Worm (Caenorhabditis elegans) whole organism, L2 larva: Measurements from ENCODE around the gene R05G6.1.
A peak's percentile ranks its signal among the peaks of the same experiment; 100 is the strongest.
"Not testable (repeated sequence)": the region's sequence is repeated elsewhere in the genome, so short reads cannot be mapped to it uniquely, and the experiment has no call there.

Experiments
- C34F6.9 ChIP-seq: fragments of 150-350 bp; optimal IDR thresholded peaks from 2 replicates; lab custom pipeline; 2014; ENCODE audit warnings: missing biosample characterization, missing genetic modification characterization
- F13H6.1 ChIP-seq: sonication (generic microtip); optimal IDR thresholded peaks from 2 replicates; lab custom pipeline; 2016; ENCODE audit warnings: missing genetic modification characterization, missing compliant biosample characterization
- R02D3.7 ChIP-seq: fragments of 150-350 bp; optimal IDR thresholded peaks from 2 replicates; lab custom pipeline; 2014; ENCODE audit warnings: missing biosample characterization, missing genetic modification characterization
- Y55F3AM.14 ChIP-seq: fragments of 200-800 bp; sonication (Bioruptor generic); optimal IDR thresholded peaks from 2 replicates; lab custom pipeline; 2018; ENCODE audit warnings: mild to moderate bottlenecking, missing genetic modification characterization, missing compliant biosample characterization
- alr-1 ChIP-seq: fragments of 150-350 bp; optimal IDR thresholded peaks from 2 replicates; lab custom pipeline; 2014; ENCODE audit warnings: missing biosample characterization, missing genetic modification characterization
- ama-1 ChIP-seq: fragments of 150-350 bp; optimal IDR thresholded peaks from 2 replicates; lab custom pipeline; 2018; ENCODE audit warnings: inconsistent platforms
- ceh-16 ChIP-seq: fragments of 150-350 bp; optimal IDR thresholded peaks from 2 replicates; lab custom pipeline; 2014; ENCODE audit warnings: missing biosample characterization, missing genetic modification characterization
- ceh-82 ChIP-seq: fragments of 150-350 bp; optimal IDR thresholded peaks from 2 replicates; lab custom pipeline; 2014; ENCODE audit warnings: missing biosample characterization, missing genetic modification characterization
- crh-2 ChIP-seq: sonication (generic microtip); optimal IDR thresholded peaks from 2 replicates; lab custom pipeline; 2017; ENCODE audit warnings: missing biosample characterization, missing genetic modification characterization
- egl-27 ChIP-seq: sonication (generic microtip); optimal IDR thresholded peaks from 3 replicates; lab custom pipeline; 2017; ENCODE audit warnings: missing biosample characterization, missing genetic modification reagents, missing genetic modification characterization
- elt-1 ChIP-seq: fragments of 150-350 bp; optimal IDR thresholded peaks from 2 replicates; lab custom pipeline; 2014; ENCODE audit warnings: missing biosample characterization, missing genetic modification characterization
- elt-3 ChIP-seq: sonication (generic microtip); optimal IDR thresholded peaks from 2 replicates; lab custom pipeline; 2017; ENCODE audit warnings: missing biosample characterization, missing genetic modification characterization
- fos-1 ChIP-seq: fragments of 150-350 bp; optimal IDR thresholded peaks from 2 replicates; lab custom pipeline; 2014; ENCODE audit warnings: missing biosample characterization, missing genetic modification characterization
- gmeb-1 ChIP-seq: fragments of 150-350 bp; optimal IDR thresholded peaks from 2 replicates; lab custom pipeline; 2014; ENCODE audit warnings: missing biosample characterization, missing genetic modification characterization
- lin-11 ChIP-seq: fragments of 150-350 bp; sonication (generic microtip); optimal IDR thresholded peaks from 2 replicates; lab custom pipeline; 2014; ENCODE audit warnings: missing biosample characterization, missing genetic modification characterization, inconsistent platforms, mixed read lengths
- lin-13 ChIP-seq: fragments of 150-350 bp; optimal IDR thresholded peaks from 2 replicates; lab custom pipeline; 2014; ENCODE audit warnings: missing biosample characterization, missing genetic modification reagents, missing genetic modification characterization
- lin-39 ChIP-seq: fragments of 150-350 bp; optimal IDR thresholded peaks from 2 replicates; lab custom pipeline; 2014; ENCODE audit warnings: missing biosample characterization, missing genetic modification reagents, missing genetic modification characterization
- lsy-2 ChIP-seq, 2 experiments: fragments of 150-350 bp in 1 of 2; sonication (generic microtip) in 1 of 2; optimal IDR thresholded peaks; 2 replicates each; lab custom pipeline; 2014 to 2017; ENCODE audit warnings: missing biosample characterization in 2 of 2, missing genetic modification characterization in 2 of 2
- mab-5 ChIP-seq: fragments of 150-350 bp; optimal IDR thresholded peaks from 2 replicates; lab custom pipeline; 2014; ENCODE audit warnings: missing biosample characterization, missing genetic modification characterization
- mbf-1 ChIP-seq: sonication (generic microtip); optimal IDR thresholded peaks from 2 replicates; lab custom pipeline; 2017; ENCODE audit warnings: missing biosample characterization, missing genetic modification characterization
- mdl-1 ChIP-seq, 2 experiments: fragments of 150-350 bp in 1 of 2; sonication (generic microtip) in 1 of 2; optimal IDR thresholded peaks; 2 replicates each; lab custom pipeline; 2017; ENCODE audit warnings: missing biosample characterization in 2 of 2, missing genetic modification characterization in 2 of 2
- nhr-10 ChIP-seq: sonication (generic microtip); optimal IDR thresholded peaks from 2 replicates; lab custom pipeline; 2017; ENCODE audit warnings: missing biosample characterization, missing genetic modification characterization
- nhr-12 ChIP-seq: fragments of 150-350 bp; optimal IDR thresholded peaks from 2 replicates; lab custom pipeline; 2014; ENCODE audit warnings: missing biosample characterization, missing genetic modification characterization
- nhr-129 ChIP-seq: fragments of 150-350 bp; optimal IDR thresholded peaks from 2 replicates; lab custom pipeline; 2014; ENCODE audit warnings: missing biosample characterization, missing genetic modification characterization
- nhr-21 ChIP-seq: fragments of 150-350 bp; optimal IDR thresholded peaks from 2 replicates; lab custom pipeline; 2014; ENCODE audit warnings: missing biosample characterization, missing genetic modification characterization
- nhr-23 ChIP-seq: fragments of 150-350 bp; optimal IDR thresholded peaks from 2 replicates; lab custom pipeline; 2014; ENCODE audit warnings: missing biosample characterization, missing genetic modification reagents, missing genetic modification characterization
- nhr-237 ChIP-seq: fragments of 150-350 bp; optimal IDR thresholded peaks from 2 replicates; lab custom pipeline; 2014; ENCODE audit warnings: missing biosample characterization, missing genetic modification characterization
- nhr-25 ChIP-seq: fragments of 150-350 bp; sonication (generic microtip); optimal IDR thresholded peaks from 3 replicates; lab custom pipeline; 2014; ENCODE audit warnings: missing biosample characterization, missing genetic modification characterization
- nhr-6 ChIP-seq: fragments of 150-350 bp; optimal IDR thresholded peaks from 2 replicates; lab custom pipeline; 2014; ENCODE audit warnings: missing biosample characterization, missing genetic modification characterization
- sem-4 ChIP-seq: fragments of 150-350 bp; optimal IDR thresholded peaks from 2 replicates; lab custom pipeline; 2014; ENCODE audit warnings: missing biosample characterization, missing genetic modification reagents, missing genetic modification characterization
- sma-9 ChIP-seq, 2 experiments: fragments of 150-350 bp in 1 of 2; sonication (generic microtip) in 1 of 2; optimal IDR thresholded peaks; 2 replicates each; lab custom pipeline; 2014 to 2016; ENCODE audit warnings: missing genetic modification characterization in 2 of 2, mild to moderate bottlenecking in 1 of 2, missing biosample characterization in 1 of 2, missing compliant biosample characterization in 1 of 2, missing genetic modification reagents in 1 of 2, moderate library complexity in 1 of 2
- snpc-4 ChIP-seq: fragments of 150-350 bp; optimal IDR thresholded peaks from 2 replicates; lab custom pipeline; 2014; ENCODE audit warnings: missing biosample characterization, missing genetic modification characterization
- unc-39 ChIP-seq: fragments of 150-350 bp; optimal IDR thresholded peaks from 2 replicates; lab custom pipeline; 2014; ENCODE audit warnings: missing biosample characterization, missing genetic modification characterization
- unc-55 ChIP-seq: fragments of 150-350 bp; sonication (generic microtip); optimal IDR thresholded peaks from 3 replicates; lab custom pipeline; 2014; ENCODE audit warnings: missing biosample characterization, missing genetic modification reagents, missing genetic modification characterization
- unc-62 ChIP-seq: fragments of 150-350 bp; optimal IDR thresholded peaks from 2 replicates; lab custom pipeline; 2014; ENCODE audit warnings: missing biosample characterization, missing genetic modification reagents, missing genetic modification characterization
- zag-1 ChIP-seq: fragments of 150-350 bp; optimal IDR thresholded peaks from 2 replicates; lab custom pipeline; 2014; ENCODE audit warnings: missing biosample characterization, missing genetic modification characterization
- ztf-1 ChIP-seq: fragments of 200-800 bp; sonication (Bioruptor generic); conservative IDR thresholded peaks from 2 replicates; pipeline ENCODE4 v1.3.6; 2022; ENCODE audit warnings: missing genetic modification characterization, missing compliant biosample characterization
- ztf-4 ChIP-seq: fragments of 150-350 bp; optimal IDR thresholded peaks from 2 replicates; lab custom pipeline; 2014; ENCODE audit warnings: missing biosample characterization, missing genetic modification characterization

R05G6.1 gene

ce11 chrIV:7559237-7559636 lies 26.8 kb downstream of the R05G6.1 start:
- TF ChIP-seq snpc-4 (tag; lab: Kevin White, UChicago) = no peak
- no peak for TF ChIP-seq ceh-82 (tag; lab: Kevin White, UChicago)
- TF ChIP-seq lin-39 (tag; lab: Kevin White, UChicago) = no peak
- TF ChIP-seq nhr-25 (tag; lab: Kevin White, UChicago) = no peak

ce11 chrIV:7561614-7562142 lies 29.2 kb downstream of the R05G6.1 start, which contains the start of gene ima-3:
Gene ima-3, minus strand, starts transcription at chrIV:7561664.
- TF ChIP-seq crh-2 (tag; lab: Kevin White, UChicago) (peak; percentile 52), gmeb-1 (peak; percentile 33), elt-3 (tag; lab: Kevin White, UChicago) (no peak), zag-1 (tag; lab: Kevin White, UChicago) (peak; percentile 22), nhr-10 (tag; lab: Kevin White, UChicago) (no peak), sem-4 (peak; percentile 60), ceh-82 (tag; lab: Kevin White, UChicago) (no peak), ceh-16 (tag; lab: Kevin White, UChicago) (no peak), fos-1 (no peak), unc-62 (no peak), ama-1 (lab: Kevin White, UChicago) (no peak), ztf-4 (no peak), nhr-129 (peak; percentile 71), lin-13 (GFP tag; lab: Kevin White, UChicago) (peak; percentile 53), sma-9 (GFP tag; optimal IDR thresholded peaks at IDR 0.05; lab: Kevin White, UChicago) (no peak), sma-9 (tag; optimal IDR thresholded peaks at IDR 0.05; lab: Kevin White, UChicago) (no peak), C34F6.9 (tag; lab: Kevin White, UChicago) (peak; percentile 67), elt-1 (tag; lab: Kevin White, UChicago) (no peak), ztf-1 (no peak), unc-55 (GFP tag; lab: Kevin White, UChicago) (peak; percentile 78), Y55F3AM.14 (no peak), mdl-1 (tag; optimal IDR thresholded peaks at IDR 0.05; lab: Kevin White, UChicago) (no peak), lsy-2 (tag; optimal IDR thresholded peaks at IDR 0.05; lab: Kevin White, UChicago) (peak in 1 of 2 experiments; percentile 66)

ce11 chrIV:7563850-7564249 lies 31.4 kb downstream of the R05G6.1 start, which contains the start of gene F32E10.9:
Gene F32E10.9, minus strand, starts transcription at chrIV:7563950.
- TF ChIP-seq nhr-129; unc-62; F13H6.1 (tag; lab: Kevin White, UChicago): not testable (repeated sequence)
- TF ChIP-seq, all 48 proteins: peak for 0; not testable (repeated sequence) for 48

ce11 chrIV:7567557-7568010 lies 35.1 kb downstream of the R05G6.1 start, which contains the start of gene F32E10.8:
Gene F32E10.8, plus strand, starts transcription at chrIV:7567607.
- TF ChIP-seq elt-1 (tag; lab: Kevin White, UChicago) = no peak
- no peak for TF ChIP-seq mbf-1 (tag; lab: Kevin White, UChicago)
- no peak for TF ChIP-seq alr-1 (tag; lab: Kevin White, UChicago)

- TF ChIP-seq C34F6.9 (tag; lab: Kevin White, UChicago) (no peak), fos-1 (no peak), elt-3 (tag; lab: Kevin White, UChicago) (no peak), gmeb-1 (no peak)
- TF ChIP-seq, all 48 proteins: peak for 0
Observed at ce11 chrIV:7568593-7568992, 36.1 kb downstream of the R05G6.1 start, which contains the start of gene clec-180. Gene clec-180, plus strand, starts transcription at chrIV:7568893.

ce11 chrIV:7573944-7574343 lies 41.5 kb downstream of the R05G6.1 start:
- TF ChIP-seq R02D3.7 (no peak), F13H6.1 (tag; lab: Kevin White, UChicago) (peak; percentile 63), lin-11 (peak; percentile 10), egl-27 (tag; lab: Kevin White, UChicago) (peak; percentile 62), unc-55 (GFP tag; lab: Kevin White, UChicago) (peak; percentile 78), lin-13 (GFP tag; lab: Kevin White, UChicago) (peak; percentile 50), fos-1 (peak; percentile 72), nhr-21 (tag; lab: Kevin White, UChicago) (peak; percentile 79), nhr-237 (tag; lab: Kevin White, UChicago) (no peak), snpc-4 (tag; lab: Kevin White, UChicago) (no peak), mab-5 (tag; lab: Kevin White, UChicago) (peak; percentile 30), sma-9 (GFP tag; optimal IDR thresholded peaks at IDR 0.05; lab: Kevin White, UChicago) (peak; percentile 79), sma-9 (tag; optimal IDR thresholded peaks at IDR 0.05; lab: Kevin White, UChicago) (no peak), nhr-10 (tag; lab: Kevin White, UChicago) (peak; percentile 28), nhr-12 (no peak), unc-62 (no peak), unc-39 (no peak), Y55F3AM.14 (peak; percentile 70), nhr-23 (tag; lab: Kevin White, UChicago) (no peak), elt-1 (tag; lab: Kevin White, UChicago) (no peak), ama-1 (lab: Kevin White, UChicago) (peak; percentile 11), zag-1 (tag; lab: Kevin White, UChicago) (peak; percentile 45), mdl-1 (tag; optimal IDR thresholded peaks at IDR 0.05; lab: Kevin White, UChicago) (no peak), lin-39 (tag; lab: Kevin White, UChicago) (no peak), nhr-6 (peak; percentile 36), ceh-16 (tag; lab: Kevin White, UChicago) (no peak), ceh-82 (tag; lab: Kevin White, UChicago) (no peak), ztf-1 (no peak), ztf-4 (peak; percentile 51)
